Fruit fly (Drosophila melanogaster) whole organism, wandering third instar larva: Measurements from ENCODE around the gene CG34290.

Experiments used
- Abd-B ChIP-seq: fragments of >200 bp; optimal IDR thresholded peaks from 2 replicates; lab custom pipeline; 2017; ENCODE audit warnings: missing biosample characterization, missing genetic modification characterization
- CrebA ChIP-seq: fragments of 200-800 bp; sonication (Bioruptor generic); optimal IDR thresholded peaks from 2 replicates; lab custom pipeline; 2016; ENCODE audit warnings: missing biosample characterization, mild to moderate bottlenecking, missing genetic modification characterization, borderline replicate concordance
- Dif ChIP-seq: fragments of 200-275, 200-300 bp; sonication (Bioruptor generic); optimal IDR thresholded peaks from 2 replicates; lab custom pipeline; 2018; ENCODE audit warnings: missing biosample characterization, missing genetic modification characterization; ENCODE audit not compliant: partially characterized antibody
- Hnf4 ChIP-seq: fragments of 200-800 bp; sonication (Bioruptor generic); optimal IDR thresholded peaks from 2 replicates; lab custom pipeline; 2016; ENCODE audit warnings: missing biosample characterization, mild to moderate bottlenecking, missing genetic modification characterization
- Jra ChIP-seq: sonication (Bioruptor generic); optimal IDR thresholded peaks from 2 replicates; lab custom pipeline; 2016; ENCODE audit warnings: missing biosample characterization, missing genetic modification characterization
- OdsH ChIP-seq: fragments of 200-800 bp; sonication (Bioruptor generic); optimal IDR thresholded peaks from 2 replicates; lab custom pipeline; 2016; ENCODE audit warnings: missing biosample characterization, mild to moderate bottlenecking, missing genetic modification characterization
- Rel ChIP-seq, 2 experiments: fragments of 200-800 bp; sonication (Bioruptor generic) in 1 of 2; optimal IDR thresholded peaks; 2 replicates in 1 of 2; 3 replicates in 1 of 2; lab custom pipeline; 2016 to 2019; ENCODE audit warnings: mild to moderate bottlenecking in 2 of 2, missing biosample characterization in 2 of 2, missing genetic modification characterization in 2 of 2, moderate library complexity in 1 of 2
- h ChIP-seq: fragments of 200-800 bp; sonication (Bioruptor generic); optimal IDR thresholded peaks from 3 replicates; lab custom pipeline; 2016; ENCODE audit warnings: missing biosample characterization, mild to moderate bottlenecking, missing genetic modification characterization
- sage ChIP-seq: fragments of 200-800 bp; sonication (Bioruptor generic); optimal IDR thresholded peaks from 2 replicates; lab custom pipeline; 2016; ENCODE audit warnings: missing biosample characterization, mild to moderate bottlenecking, missing genetic modification characterization
- usp ChIP-seq: fragments of >200 bp; optimal IDR thresholded peaks from 2 replicates; lab custom pipeline; 2017; ENCODE audit warnings: missing biosample characterization, missing genetic modification characterization
- woc ChIP-seq: sonication (Bioruptor generic); optimal IDR thresholded peaks from 2 replicates; lab custom pipeline; 2016; ENCODE audit warnings: missing biosample characterization, mild to moderate bottlenecking, missing genetic modification characterization

- TF ChIP-seq Jra (GFP tag; lab: Kevin White, UChicago), result no peak
- TF ChIP-seq OdsH (GFP tag; lab: Kevin White, UChicago), result no peak
- no peak for TF ChIP-seq Hnf4
- TF ChIP-seq Rel (GFP tag; optimal IDR thresholded peaks at IDR 0.05; lab: Kevin White, UChicago), result no peak
- no peak for TF ChIP-seq Rel (tag; optimal IDR thresholded peaks at IDR 0.05; lab: Kevin White, UChicago)
- no peak for TF ChIP-seq sage (GFP tag; lab: Kevin White, UChicago)
- no peak for TF ChIP-seq Dif (GFP tag; lab: Kevin White, UChicago)
- no peak for TF ChIP-seq woc (GFP tag; lab: Kevin White, UChicago)
- TF ChIP-seq usp (GFP tag; lab: Kevin White, UChicago), result no peak
- TF ChIP-seq h (GFP tag; lab: Kevin White, UChicago), result no peak
- TF ChIP-seq CrebA (GFP tag; lab: Kevin White, UChicago), result no peak
- no peak for TF ChIP-seq Abd-B
These were observed 14.2 kb downstream of the CG34290 start for dm6 chr3R:24275463-24275862.
